Worm (Caenorhabditis elegans) whole organism, midembryonic: Measurements from ENCODE around the gene vps-45.

Experiments
- T22C8.4 ChIP-seq: fragments of 200-800 bp; sonication (Bioruptor generic); IDR thresholded peaks from 2 replicates; pipeline ENCODE4 v1.3.6; 2022; ENCODE audit warnings: missing genetic modification characterization, missing compliant biosample characterization
- flt-1 ChIP-seq: fragments of 200-800 bp; sonication (Bioruptor generic); IDR thresholded peaks from 2 replicates; pipeline ENCODE4 v1.3.6; 2022; ENCODE audit warnings: missing genetic modification characterization, missing compliant biosample characterization
- med-1 ChIP-seq: sonication (generic microtip); optimal IDR thresholded peaks from 2 replicates; lab custom pipeline; 2017; ENCODE audit warnings: missing genetic modification characterization, mild to moderate bottlenecking, missing compliant biosample characterization, antibody characterized with exemption, missing genetic modification reagents; ENCODE audit not compliant: insufficient read depth
- ref-1 ChIP-seq: fragments of 200-800 bp; sonication (Bioruptor generic); conservative IDR thresholded peaks from 2 replicates; pipeline ENCODE4 v1.3.6; 2022; ENCODE audit warnings: missing genetic modification reagents, missing genetic modification characterization, missing compliant biosample characterization
- ztf-29 ChIP-seq: fragments of 200-800 bp; sonication (Bioruptor generic); IDR thresholded peaks from 2 replicates; pipeline ENCODE4 v1.3.6; 2022; ENCODE audit warnings: missing genetic modification reagents, missing genetic modification characterization, missing compliant biosample characterization

- TF ChIP-seq ref-1 (GFP tag; lab: Robert Waterston, UW): no peak
- TF ChIP-seq ztf-29: no peak
- TF ChIP-seq med-1 (GFP tag; lab: Kevin White, UChicago): no peak
- TF ChIP-seq T22C8.4 (GFP tag; lab: Robert Waterston, UW): no peak
- no peak for TF ChIP-seq flt-1
Observed at ce11 chrX:970072-970471, 4.6 kb downstream of the vps-45 start, which contains the start of gene C44C1.6.
